Fruit fly (Drosophila melanogaster): ENCODE results near the gene mRpL4.

The mRpL4 gene

dm6 chr2L:16329102-16329520, at the start of gene mRpL4:
Gene mRpL4, minus strand, starts transcription at chr2L:16329132.
- TF ChIP-seq noc (tag; optimal IDR thresholded peaks at IDR 0.05): no peak

DNA sequence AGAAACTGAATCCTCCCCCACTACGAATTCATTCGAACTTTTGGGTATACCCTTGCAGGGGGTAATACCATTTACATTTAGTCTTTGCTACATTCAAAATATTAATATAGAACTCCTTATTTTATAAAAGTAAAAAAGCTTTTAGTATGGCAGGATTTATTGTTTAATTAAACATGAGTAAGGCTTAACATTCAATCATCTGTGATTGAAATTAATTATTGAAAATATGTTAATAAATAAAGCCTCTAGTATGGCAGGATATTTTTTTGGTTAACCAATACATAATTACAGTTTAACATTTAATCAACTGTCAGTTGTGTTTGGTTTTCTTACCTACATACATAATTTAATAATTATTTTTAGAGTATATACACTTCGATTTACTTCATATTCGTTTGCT, 45.8 kb upstream of the mRpL4 start:
- no peak for TF ChIP-seq noc (tag; optimal IDR thresholded peaks at IDR 0.05)

DNA sequence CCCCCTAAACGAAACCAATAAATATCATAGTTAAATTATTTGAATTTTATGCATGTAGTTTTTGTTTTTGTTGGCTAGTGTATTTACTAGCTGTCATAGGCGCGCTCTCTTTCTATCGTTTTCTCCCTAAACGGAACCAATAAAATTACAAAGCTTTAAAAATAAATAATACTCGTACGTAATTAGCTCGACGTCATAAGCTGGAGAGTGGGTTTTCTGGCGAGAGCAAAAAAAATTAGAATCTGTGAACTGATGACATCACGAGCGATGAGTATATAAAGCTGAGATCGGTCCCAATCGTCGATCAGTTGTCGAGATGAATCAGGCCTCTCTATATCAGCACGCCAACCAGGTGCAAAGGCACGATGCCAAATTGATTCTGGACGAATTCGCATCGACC, 36.7 kb upstream of the mRpL4 start, which contains the start of gene jhamt:
Gene jhamt (plus strand): TSS at position 301 of the 400 bp plus-strand sequence.
- no peak for TF ChIP-seq noc (tag; optimal IDR thresholded peaks at IDR 0.05)

- TF ChIP-seq noc (tag; optimal IDR thresholded peaks at IDR 0.05): no peak
Measured at dm6 chr2L:16357865-16358264, 28.9 kb upstream of the mRpL4 start.

DNA sequence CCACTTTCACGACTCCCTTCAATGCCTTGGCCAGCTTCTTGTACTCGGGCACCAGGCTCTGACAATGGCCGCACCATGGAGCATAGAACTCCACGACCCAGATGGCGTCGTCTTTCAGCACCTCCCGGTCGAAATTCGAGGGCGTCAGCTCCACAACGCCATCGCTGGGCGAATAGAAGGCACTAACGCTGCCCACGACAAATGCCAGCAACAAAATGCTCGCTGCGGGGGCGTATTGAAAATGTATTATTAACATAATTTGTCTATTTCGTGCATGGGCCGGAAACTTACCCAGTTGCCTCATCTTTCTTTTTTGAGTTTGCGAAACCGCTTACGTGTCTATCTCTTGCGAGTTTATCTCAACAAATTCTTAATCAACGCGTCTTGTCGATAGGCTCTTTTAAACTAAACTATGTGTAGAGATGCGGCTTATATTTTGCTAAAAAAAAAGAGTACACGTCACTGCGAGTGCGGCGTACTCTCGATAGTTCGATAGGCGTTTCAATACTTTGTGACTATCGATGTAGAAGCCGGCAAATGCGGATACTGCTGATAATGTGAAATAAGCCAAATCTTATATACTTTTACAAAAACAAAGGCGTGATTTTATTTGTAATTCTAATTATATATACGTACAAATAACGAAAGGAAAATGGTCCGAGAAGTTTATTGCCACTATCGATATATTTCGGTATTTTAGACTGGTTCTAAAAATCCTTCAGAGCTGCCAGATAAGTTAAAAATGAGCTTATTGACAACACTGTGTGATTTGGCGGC, 27.5 kb upstream of the mRpL4 start, which contains the start of gene CaBP1:
Gene CaBP1 (minus strand): TSS at position 487 of the 777 bp plus-strand sequence.
- TF ChIP-seq noc (tag; optimal IDR thresholded peaks at IDR 0.05): no peak

DNA sequence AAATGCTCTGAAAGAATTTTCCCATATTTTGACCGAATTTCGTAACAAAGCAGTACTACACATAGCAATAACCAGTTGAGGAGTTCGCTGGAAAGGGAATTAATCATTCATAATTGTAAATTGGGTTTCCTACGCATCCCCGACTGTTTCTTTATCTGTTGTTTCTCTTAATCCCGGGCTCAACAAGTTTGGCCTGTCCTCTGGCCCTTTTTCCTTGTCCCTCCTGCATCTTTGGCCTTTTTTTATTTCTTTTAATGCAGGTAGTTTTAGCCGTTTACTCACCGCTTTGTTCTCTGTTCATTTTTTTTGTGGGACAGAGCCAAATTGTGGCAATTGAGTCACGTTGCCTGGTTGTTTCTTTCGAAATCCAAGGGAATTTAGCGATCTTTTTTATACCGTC, 24.8 kb upstream of the mRpL4 start:
- TF ChIP-seq noc (tag; optimal IDR thresholded peaks at IDR 0.05): no peak

DNA sequence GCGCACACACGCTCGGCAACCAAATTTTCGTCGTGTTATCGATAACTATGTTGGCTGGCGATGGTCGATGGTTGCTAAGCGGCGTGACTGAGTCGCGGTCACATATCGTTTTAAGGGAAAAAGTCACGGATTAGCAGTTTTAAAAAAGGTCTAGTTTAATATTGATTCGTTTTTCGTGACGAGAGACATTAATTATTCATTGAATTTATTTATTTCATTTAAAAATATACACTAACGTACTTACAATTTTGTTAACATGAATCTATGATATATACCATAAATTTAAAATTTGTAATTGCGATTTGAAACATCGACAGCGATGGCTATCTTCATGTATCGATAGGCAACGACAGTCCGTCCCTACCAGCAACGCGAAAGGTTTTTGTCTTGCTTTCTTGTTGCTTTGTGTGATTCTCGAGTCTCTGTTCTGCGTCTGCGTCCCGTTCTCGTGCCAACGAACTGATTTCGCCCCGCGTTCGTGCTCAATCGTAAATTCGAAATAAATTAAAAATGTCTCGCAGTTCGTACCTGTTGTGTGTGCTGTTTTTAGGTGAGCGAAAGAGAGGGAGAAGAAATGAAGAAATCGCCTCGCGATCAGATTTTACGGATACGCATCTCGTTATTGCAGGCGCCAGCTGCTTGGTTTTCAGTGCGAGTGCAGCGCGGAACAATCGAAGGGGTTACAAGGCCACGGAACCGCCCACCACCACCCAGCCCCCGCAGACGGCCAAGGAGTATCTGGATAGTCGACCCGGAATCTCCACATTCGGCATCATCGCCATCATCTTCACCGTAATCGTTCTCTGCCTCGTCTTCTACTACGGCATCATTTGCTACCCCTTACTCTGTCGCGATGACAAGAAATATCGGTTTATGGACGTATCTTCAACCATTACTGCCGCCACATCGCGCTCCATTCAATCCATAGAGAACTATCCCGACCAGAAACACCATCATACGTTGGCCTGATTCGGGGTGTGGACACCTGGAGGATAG, 24.0 kb upstream of the mRpL4 start, which contains the start of the genes Hyls1, chif and CG4455:
Gene Hyls1 (minus strand): TSS at position 44 of the 996 bp plus-strand sequence.
Gene chif (minus strand): TSS at position 44 of the 996 bp plus-strand sequence.
Gene CG4455 (plus strand): TSS at position 350 of the 996 bp plus-strand sequence.
- TF ChIP-seq noc (tag; optimal IDR thresholded peaks at IDR 0.05): peak; percentile 57

- TF ChIP-seq noc (tag; optimal IDR thresholded peaks at IDR 0.05): no peak
Measured at dm6 chr2L:16351805-16352584, 23.1 kb upstream of the mRpL4 start.

dm6 chr2L:16350742-16351568, 22.0 kb upstream of the mRpL4 start:
- TF ChIP-seq noc (tag; optimal IDR thresholded peaks at IDR 0.05): peak; percentile 99

DNA sequence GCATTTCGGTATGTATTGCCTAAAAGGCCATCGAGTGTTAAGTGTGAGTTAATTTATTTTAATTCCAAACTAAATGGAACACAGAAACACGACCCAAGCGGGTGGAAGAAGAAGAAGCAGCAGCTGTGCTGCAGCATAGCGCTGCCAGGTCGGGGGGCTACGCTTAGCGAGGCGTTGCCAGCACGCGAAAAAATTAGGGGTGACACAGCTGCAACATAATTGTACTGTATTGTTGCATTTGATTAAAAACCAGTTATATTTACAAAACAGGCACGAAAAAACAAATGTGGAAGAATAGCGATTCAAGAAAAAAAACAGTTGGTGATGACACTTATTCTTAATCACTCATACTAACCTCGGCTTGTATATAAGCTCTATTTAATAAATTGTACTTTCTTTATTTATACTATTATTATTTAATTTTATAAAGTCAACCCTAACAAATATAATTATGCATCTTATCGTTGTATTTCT, 21.3 kb upstream of the mRpL4 start:
- TF ChIP-seq noc (tag; optimal IDR thresholded peaks at IDR 0.05): no peak

dm6 chr2L:16342224-16342623, 13.3 kb upstream of the mRpL4 start, which contains the start of gene CG44405:
Gene CG44405, minus strand, starts transcription at chr2L:16342324.
- no peak for TF ChIP-seq noc (tag; optimal IDR thresholded peaks at IDR 0.05)

- no peak for TF ChIP-seq noc (tag; optimal IDR thresholded peaks at IDR 0.05)
Measured at dm6 chr2L:16340268-16340667, 11.3 kb upstream of the mRpL4 start, which contains the start of gene CG42266. Gene CG42266, minus strand, starts transcription at chr2L:16340368.

DNA sequence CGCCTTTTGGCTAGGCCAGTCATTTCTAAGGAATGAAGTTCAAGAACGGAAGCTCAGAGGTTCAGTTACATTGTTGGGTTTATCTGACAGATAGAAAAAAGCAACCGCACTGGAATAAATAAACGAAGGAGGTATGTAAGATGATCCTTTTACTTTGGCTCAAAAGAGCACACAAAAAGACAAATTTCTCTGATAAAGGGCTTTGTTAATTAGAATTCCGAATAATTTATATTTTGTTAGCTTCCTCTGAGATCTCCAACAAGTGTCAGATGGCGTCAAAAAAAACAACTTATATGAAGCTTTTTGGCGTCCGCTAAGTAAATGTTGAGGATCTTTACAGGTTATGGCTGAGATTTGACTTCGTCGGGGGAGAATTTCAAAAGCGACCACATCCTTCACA, 8.9 kb upstream of the mRpL4 start, which contains the start of gene CG31817:
Gene CG31817 (minus strand): TSS at position 101 of the 400 bp plus-strand sequence.
- TF ChIP-seq noc (tag; optimal IDR thresholded peaks at IDR 0.05): no peak

dm6 chr2L:16329625-16330024, 693 bp upstream of the mRpL4 start, which contains the start of gene CG4440:
Gene CG4440, plus strand, starts transcription at chr2L:16329925.
- TF ChIP-seq noc (tag; optimal IDR thresholded peaks at IDR 0.05): no peak

Measured in whole organism, larva.